Worm (Caenorhabditis elegans) whole organism, mixed stage, embryonic: ENCODE data around the gene C07H6.2.

Experiments
- mab-5 ChIP-seq: fragments of 150-350 bp; optimal IDR thresholded peaks from 2 replicates; lab custom pipeline; 2014; ENCODE audit warnings: missing biosample characterization, missing genetic modification characterization
- nhr-12 ChIP-seq: fragments of 150-350 bp; optimal IDR thresholded peaks from 2 replicates; lab custom pipeline; 2014; ENCODE audit warnings: missing biosample characterization, missing genetic modification characterization
- pha-4 ChIP-seq: fragments of 150-350 bp; optimal IDR thresholded peaks from 2 replicates; lab custom pipeline; 2018; ENCODE audit warnings: missing biosample characterization, missing genetic modification reagents, missing genetic modification characterization
- snpc-4 ChIP-seq: fragments of 150-350 bp; optimal IDR thresholded peaks from 2 replicates; lab custom pipeline; 2014; ENCODE audit warnings: missing biosample characterization, missing genetic modification characterization

DNA sequence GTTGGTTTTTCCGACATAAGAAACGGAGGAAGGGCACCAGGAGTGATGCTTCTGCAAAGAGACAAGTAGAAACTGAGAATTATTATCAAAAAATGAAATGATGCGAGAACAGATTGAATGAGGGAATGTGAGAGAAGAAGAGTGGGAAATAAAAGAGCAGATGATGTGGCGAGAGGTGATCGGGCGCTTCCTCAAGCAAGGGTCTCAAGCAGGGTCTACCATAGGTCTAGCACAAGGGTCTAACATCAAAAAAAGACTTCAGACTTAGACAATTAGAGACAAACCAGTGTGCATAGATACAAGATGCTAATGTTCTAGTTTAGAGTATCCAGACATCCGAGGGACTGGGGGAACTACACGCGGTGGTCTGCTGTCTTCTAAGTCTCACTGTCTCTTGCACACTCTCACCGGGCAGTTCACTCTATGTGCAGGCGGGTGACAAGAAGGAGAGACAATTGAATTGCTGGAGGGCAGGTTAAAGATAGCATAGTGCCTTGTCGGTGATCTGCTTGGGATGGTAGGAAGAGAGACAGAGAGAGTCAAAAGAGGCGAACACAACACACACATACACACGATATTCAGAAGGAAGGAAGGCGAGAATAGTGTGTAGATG, 49.4 kb downstream of the C07H6.2 start, which contains the start of gene R13A5.7:
- no peak for TF ChIP-seq snpc-4
- no peak for TF ChIP-seq nhr-12 (tag; lab: Kevin White, UChicago)
- TF ChIP-seq mab-5 (tag; lab: Kevin White, UChicago) = no peak
- peak; percentile 13 for TF ChIP-seq pha-4 (tag; lab: Kevin White, UChicago)
